Worm (Caenorhabditis elegans) whole organism, young adult: ENCODE measurements around the gene ncs-3.
A peak's percentile ranks its signal among the peaks of the same experiment; 100 is the strongest.

Experiments used
- B0035.1 ChIP-seq: sonication (generic microtip); optimal IDR thresholded peaks from 2 replicates; lab custom pipeline; 2016; ENCODE audit warnings: missing genetic modification characterization, mild to moderate bottlenecking, missing compliant biosample characterization, missing genotype, missing genetic modification reagents
- D2030.7 ChIP-seq: fragments of 200-800 bp; sonication (Bioruptor generic); IDR thresholded peaks from 2 replicates; pipeline ENCODE4 v1.3.6; 2022; ENCODE audit warnings: missing genetic modification reagents, missing genetic modification characterization, missing compliant biosample characterization
- F10E7.11 ChIP-seq: sonication (generic microtip); optimal IDR thresholded peaks from 2 replicates; lab custom pipeline; 2017; ENCODE audit warnings: mild to moderate bottlenecking, missing genetic modification characterization, moderate library complexity, missing compliant biosample characterization
- F22D6.2 ChIP-seq: sonication (generic microtip); optimal IDR thresholded peaks from 2 replicates; lab custom pipeline; 2016; ENCODE audit warnings: mild to moderate bottlenecking, missing genetic modification characterization, missing compliant biosample characterization
- F33H1.4 ChIP-seq: fragments of 200-800 bp; sonication (Bioruptor generic); IDR thresholded peaks from 2 replicates; pipeline ENCODE4 v1.3.6; 2022; ENCODE audit warnings: missing genetic modification reagents, missing genetic modification characterization, missing compliant biosample characterization
- F39B2.1 ChIP-seq: fragments of 200-800 bp; sonication (Bioruptor generic); IDR thresholded peaks from 2 replicates; pipeline ENCODE4 v1.3.6; 2022; ENCODE audit warnings: missing genetic modification reagents, missing genetic modification characterization, missing compliant biosample characterization
- F55B11.4 ChIP-seq: sonication (generic microtip); optimal IDR thresholded peaks from 2 replicates; lab custom pipeline; 2016; ENCODE audit warnings: missing compliant biosample characterization, missing genetic modification characterization, borderline replicate concordance; ENCODE audit not compliant: insufficient read depth
- F57C9.4 ChIP-seq: sonication (generic microtip); optimal IDR thresholded peaks from 2 replicates; lab custom pipeline; 2017; ENCODE audit warnings: mild to moderate bottlenecking, missing genetic modification characterization, missing compliant biosample characterization
- K12H6.12 ChIP-seq: fragments of 200-800 bp; sonication (Bioruptor generic); optimal IDR thresholded peaks from 2 replicates; lab custom pipeline; 2018; ENCODE audit warnings: mild to moderate bottlenecking, missing genetic modification characterization, missing compliant biosample characterization
- Y79H2A.3 ChIP-seq: fragments of 200-800 bp; sonication (Bioruptor generic); conservative IDR thresholded peaks from 2 replicates; pipeline ENCODE4 v1.3.6; 2022; ENCODE audit warnings: missing genetic modification reagents, missing genetic modification characterization, missing compliant biosample characterization
- ZK185.1 ChIP-seq: sonication (generic microtip); optimal IDR thresholded peaks from 2 replicates; lab custom pipeline; 2016; ENCODE audit warnings: mild to moderate bottlenecking, missing genetic modification characterization, missing compliant biosample characterization; ENCODE audit not compliant: poor library complexity, severe bottlenecking
- ama-1 ChIP-seq, 3 experiments: fragments of 150-350 bp in 1 of 3; sonication (generic microtip) in 2 of 3; optimal IDR thresholded peaks; 2 replicates each; lab custom pipeline; 2014 to 2018; ENCODE audit warnings: missing biosample characterization in 2 of 3, missing genetic modification characterization in 2 of 3, missing genetic modification reagents in 2 of 3
- athp-1 ChIP-seq: sonication (generic microtip); optimal IDR thresholded peaks from 2 replicates; lab custom pipeline; 2017; ENCODE audit warnings: mild to moderate bottlenecking, missing genetic modification characterization, missing compliant biosample characterization
- attf-5 ChIP-seq: fragments of 200-800 bp; sonication (Bioruptor generic); optimal IDR thresholded peaks from 2 replicates; lab custom pipeline; 2018; ENCODE audit warnings: mild to moderate bottlenecking, missing genetic modification characterization, missing compliant biosample characterization
- bed-1 ChIP-seq: fragments of 200-800 bp; sonication (Bioruptor generic); IDR thresholded peaks from 2 replicates; pipeline ENCODE4 v1.3.6; 2022; ENCODE audit warnings: missing genetic modification reagents, missing genetic modification characterization, missing compliant biosample characterization
- ceh-100 ChIP-seq: fragments of 200-800 bp; sonication (Bioruptor generic); IDR thresholded peaks from 2 replicates; pipeline ENCODE4 v1.3.6; 2022; ENCODE audit warnings: missing genetic modification reagents, missing genetic modification characterization, missing compliant biosample characterization
- ceh-27 ChIP-seq: fragments of 200-800 bp; sonication (Bioruptor generic); optimal IDR thresholded peaks from 2 replicates; lab custom pipeline; 2018; ENCODE audit warnings: mild to moderate bottlenecking, missing genetic modification characterization, moderate library complexity, missing compliant biosample characterization
- die-1 ChIP-seq: sonication (generic microtip); optimal IDR thresholded peaks from 2 replicates; lab custom pipeline; 2016; ENCODE audit warnings: missing genotype, mild to moderate bottlenecking, missing genetic modification characterization, missing compliant biosample characterization
- dox-1 ChIP-seq: fragments of 200-800 bp; sonication (Bioruptor generic); IDR thresholded peaks from 2 replicates; pipeline ENCODE4 v1.3.6; 2022; ENCODE audit warnings: missing genetic modification reagents, missing genetic modification characterization, missing compliant biosample characterization
- dpl-1 ChIP-seq: fragments of 150-350 bp; optimal IDR thresholded peaks from 2 replicates; lab custom pipeline; 2014; ENCODE audit warnings: missing biosample characterization, missing genetic modification reagents, missing genetic modification characterization
- egl-18 ChIP-seq: fragments of 200-800 bp; sonication (Bioruptor generic); IDR thresholded peaks from 2 replicates; pipeline ENCODE4 v1.3.6; 2022; ENCODE audit warnings: missing genetic modification reagents, missing genetic modification characterization, missing compliant biosample characterization
- egrh-3 ChIP-seq: fragments of 200-800 bp; sonication (Bioruptor generic); IDR thresholded peaks from 2 replicates; pipeline ENCODE4 v1.3.6; 2022; ENCODE audit warnings: missing genetic modification reagents, missing genetic modification characterization, missing compliant biosample characterization
- fkh-3 ChIP-seq: sonication (generic microtip); optimal IDR thresholded peaks from 2 replicates; lab custom pipeline; 2016; ENCODE audit warnings: mild to moderate bottlenecking, missing genetic modification characterization, missing compliant biosample characterization
- gei-17 ChIP-seq: fragments of 200-800 bp; sonication (Bioruptor generic); optimal IDR thresholded peaks from 2 replicates; lab custom pipeline; 2018; ENCODE audit warnings: mild to moderate bottlenecking, missing genetic modification characterization, missing compliant biosample characterization
- hmg-1.2 ChIP-seq: fragments of 200-800 bp; sonication (Bioruptor generic); IDR thresholded peaks from 2 replicates; pipeline ENCODE4 v1.3.6; 2022; ENCODE audit warnings: missing genetic modification reagents, missing genetic modification characterization, missing compliant biosample characterization
- hsf-1 ChIP-seq: fragments of 200-800 bp; sonication (Bioruptor generic); IDR thresholded peaks from 2 replicates; pipeline ENCODE4 v1.3.6; 2022; ENCODE audit warnings: missing genetic modification reagents, missing genetic modification characterization, missing compliant biosample characterization
- lag-1 ChIP-seq: fragments of 200-800 bp; sonication (Bioruptor generic); IDR thresholded peaks from 2 replicates; pipeline ENCODE4 v1.3.6; 2022; ENCODE audit warnings: missing genetic modification reagents, missing genetic modification characterization, missing compliant biosample characterization
- lin-54 ChIP-seq: fragments of 200-800 bp; sonication (Bioruptor generic); optimal IDR thresholded peaks from 2 replicates; lab custom pipeline; 2018; ENCODE audit warnings: mild to moderate bottlenecking, missing genetic modification characterization, missing compliant biosample characterization
- lsy-27 ChIP-seq: sonication (generic microtip); optimal IDR thresholded peaks from 2 replicates; lab custom pipeline; 2017; ENCODE audit warnings: missing genetic modification characterization, mild to moderate bottlenecking, missing compliant biosample characterization, antibody characterized with exemption, missing genotype, borderline replicate concordance; ENCODE audit not compliant: insufficient read depth
- madf-10 ChIP-seq: sonication (generic microtip); optimal IDR thresholded peaks from 2 replicates; lab custom pipeline; 2016; ENCODE audit warnings: mild to moderate bottlenecking, missing genetic modification characterization, missing compliant biosample characterization
- madf-3 ChIP-seq: fragments of 200-800 bp; sonication (Bioruptor generic); IDR thresholded peaks from 2 replicates; pipeline ENCODE4 v1.3.6; 2022; ENCODE audit warnings: missing genetic modification reagents, missing genetic modification characterization, missing compliant biosample characterization
- madf-6 ChIP-seq: fragments of 200-800 bp; sonication (Bioruptor generic); IDR thresholded peaks from 2 replicates; pipeline ENCODE4 v1.3.6; 2022; ENCODE audit warnings: missing genetic modification reagents, missing genetic modification characterization, missing compliant biosample characterization
- mes-4 ChIP-seq: sonication (generic microtip); optimal IDR thresholded peaks from 2 replicates; lab custom pipeline; 2016; ENCODE audit warnings: missing genotype, missing genetic modification characterization, missing compliant biosample characterization
- nfya-1 ChIP-seq: sonication (generic microtip); optimal IDR thresholded peaks from 2 replicates; lab custom pipeline; 2017; ENCODE audit warnings: antibody characterized with exemption, missing compliant biosample characterization, missing genetic modification characterization, borderline replicate concordance; ENCODE audit not compliant: insufficient read depth
- nfya-2 ChIP-seq: fragments of 200-800 bp; sonication (Bioruptor generic); IDR thresholded peaks from 2 replicates; pipeline ENCODE4 v1.3.6; 2022; ENCODE audit warnings: missing genetic modification reagents, missing genetic modification characterization, missing compliant biosample characterization
- nhr-80 ChIP-seq: sonication (generic microtip); optimal IDR thresholded peaks from 2 replicates; lab custom pipeline; 2016; ENCODE audit warnings: missing genetic modification characterization, missing compliant biosample characterization
- pbrm-1 ChIP-seq: fragments of 200-800 bp; sonication (Bioruptor generic); IDR thresholded peaks from 2 replicates; pipeline ENCODE4 v1.3.6; 2022; ENCODE audit warnings: missing genetic modification reagents, missing genetic modification characterization, missing compliant biosample characterization
- rcor-1 ChIP-seq: fragments of 200-800 bp; sonication (Bioruptor generic); IDR thresholded peaks from 2 replicates; pipeline ENCODE4 v1.3.6; 2022; ENCODE audit warnings: missing genetic modification reagents, missing genetic modification characterization, missing compliant biosample characterization
- repo-1 ChIP-seq: sonication (generic microtip); optimal IDR thresholded peaks from 2 replicates; lab custom pipeline; 2017; ENCODE audit warnings: mild to moderate bottlenecking, missing genetic modification characterization, missing compliant biosample characterization
- sdz-38 ChIP-seq: sonication (generic microtip); optimal IDR thresholded peaks from 2 replicates; lab custom pipeline; 2016; ENCODE audit warnings: missing genotype, missing genetic modification characterization, missing compliant biosample characterization
- snpc-1.3 ChIP-seq: sonication (generic microtip); optimal IDR thresholded peaks from 2 replicates; lab custom pipeline; 2017; ENCODE audit warnings: missing genetic modification characterization, mild to moderate bottlenecking, missing compliant biosample characterization, antibody characterized with exemption, moderate library complexity, missing genotype, missing genetic modification reagents; ENCODE audit not compliant: insufficient read depth
- somi-1 ChIP-seq: fragments of 200-800 bp; sonication (Bioruptor generic); optimal IDR thresholded peaks from 2 replicates; lab custom pipeline; 2018; ENCODE audit warnings: mild to moderate bottlenecking, missing genetic modification characterization, missing compliant biosample characterization
- tbp1 ChIP-seq: fragments of 200-800 bp; sonication (Bioruptor generic); optimal IDR thresholded peaks from 2 replicates; lab custom pipeline; 2018; ENCODE audit warnings: mild to moderate bottlenecking, missing genetic modification characterization, missing compliant biosample characterization
- zfh-2 ChIP-seq: fragments of 200-800 bp; sonication (Bioruptor generic); conservative IDR thresholded peaks from 2 replicates; pipeline ENCODE4 v1.3.6; 2022; ENCODE audit warnings: missing genetic modification reagents, missing genetic modification characterization, missing compliant biosample characterization
- zim-3 ChIP-seq: sonication (generic microtip); optimal IDR thresholded peaks from 2 replicates; lab custom pipeline; 2017; ENCODE audit warnings: mild to moderate bottlenecking, missing genetic modification characterization, moderate library complexity, missing compliant biosample characterization
- ztf-22 ChIP-seq: fragments of 200-800 bp; sonication (Bioruptor generic); optimal IDR thresholded peaks from 2 replicates; lab custom pipeline; 2018; ENCODE audit warnings: mild to moderate bottlenecking, missing genetic modification characterization, moderate library complexity, missing compliant biosample characterization
- ztf-26 ChIP-seq: sonication (generic microtip); optimal IDR thresholded peaks from 2 replicates; lab custom pipeline; 2017; ENCODE audit warnings: missing genetic modification characterization, missing compliant biosample characterization

ncs-3 gene

DNA sequence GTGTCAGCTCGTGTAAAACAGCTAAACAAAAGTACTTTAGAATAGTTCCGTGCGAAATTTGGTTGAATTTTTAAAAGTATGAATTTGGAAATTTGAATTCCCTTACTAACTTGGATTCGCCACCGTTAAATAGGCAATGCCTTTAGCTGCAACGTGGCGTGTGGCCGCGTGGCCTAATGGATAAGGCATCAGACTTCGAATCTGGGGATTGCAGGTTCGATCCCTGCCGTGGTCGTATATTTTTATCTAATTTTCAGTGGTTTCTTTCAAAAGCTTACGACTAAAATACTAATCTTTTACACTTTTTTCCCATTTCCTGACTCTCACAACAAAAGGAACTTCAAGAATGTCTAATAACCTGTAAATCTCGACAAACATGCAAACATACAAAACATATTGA lies 35.8 kb downstream of the ncs-3 start (continued):
- TF ChIP-seq D2030.7 (GFP tag; lab: Robert Waterston, UW) (peak; percentile 65), hsf-1 (GFP tag; lab: Robert Waterston, UW) (no peak), F10E7.11 (tag; lab: Kevin White, UChicago) (no peak), ceh-27 (GFP tag; lab: Kevin White, UChicago) (no peak), madf-3 (GFP tag; lab: Robert Waterston, UW) (no peak), nhr-80 (no peak), F57C9.4 (no peak), pbrm-1 (GFP tag; lab: Robert Waterston, UW) (peak; percentile 71), fkh-3 (tag; lab: Kevin White, UChicago) (no peak), zfh-2 (GFP tag; lab: Robert Waterston, UW) (no peak), repo-1 (tag; lab: Kevin White, UChicago) (no peak), egl-18 (GFP tag; lab: Robert Waterston, UW) (no peak), ztf-22 (GFP tag; lab: Kevin White, UChicago) (no peak), nfya-2 (GFP tag; lab: Robert Waterston, UW) (no peak), snpc-1.3 (tag; lab: Kevin White, UChicago) (peak; percentile 32), attf-5 (GFP tag; lab: Kevin White, UChicago) (peak; percentile 7), die-1 (no peak), ZK185.1 (tag; lab: Kevin White, UChicago) (no peak), F33H1.4 (no peak), dox-1 (GFP tag; lab: Robert Waterston, UW) (0 out of 2 replicates have a peak, but pooled peaks have one; percentile 27), zim-3 (tag; lab: Kevin White, UChicago) (no peak), K12H6.12 (tag; lab: Kevin White, UChicago) (peak; percentile 15), mes-4 (tag; lab: Kevin White, UChicago) (no peak), ceh-100 (no peak), athp-1 (tag; lab: Kevin White, UChicago) (no peak), lag-1 (GFP tag; lab: Robert Waterston, UW) (no peak)

DNA sequence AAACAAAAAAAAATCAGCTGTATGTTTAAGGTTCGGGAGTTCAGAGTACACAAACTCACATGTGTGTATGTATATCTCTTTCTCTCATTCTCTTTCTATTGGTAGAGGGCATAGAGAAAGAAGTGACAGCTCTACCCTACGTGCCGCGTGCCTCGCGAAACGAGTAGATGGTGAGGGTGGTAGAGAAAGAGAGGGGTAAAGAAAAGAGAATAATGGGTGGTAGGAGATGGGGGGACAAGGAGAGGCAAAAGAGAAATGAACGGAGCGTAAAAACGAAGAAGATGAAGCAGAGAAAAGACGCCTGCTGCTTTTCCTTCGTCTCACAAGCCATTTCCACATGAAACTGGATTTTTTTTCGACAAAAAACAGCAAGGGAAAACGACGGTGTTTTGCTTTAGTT lies 39.3 kb downstream of the ncs-3 start:
- TF ChIP-seq rcor-1 (peak; percentile 79), ztf-26 (tag; lab: Kevin White, UChicago) (peak; percentile 77), madf-10 (tag; lab: Kevin White, UChicago) (peak; percentile 84), hmg-1.2 (peak; percentile 77), F55B11.4 (tag; lab: Kevin White, UChicago) (no peak), gei-17 (GFP tag; lab: Kevin White, UChicago) (peak; percentile 63), nhr-80 (peak; percentile 95), F39B2.1 (GFP tag; lab: Robert Waterston, UW) (0 out of 2 replicates have a peak, but pooled peaks have one; percentile 26), lin-54 (peak; percentile 46), nfya-1 (tag; lab: Kevin White, UChicago) (no peak), ZK185.1 (tag; lab: Kevin White, UChicago) (peak; percentile 83), madf-6 (no peak; the same call in 1 of the 2 replicates), ama-1 (optimal IDR thresholded peaks at IDR 0.05; lab: Kevin White, UChicago) (no peak), ama-1 (GFP tag; optimal IDR thresholded peaks at IDR 0.05; lab: Kevin White, UChicago) (peak in 1 of 2 experiments; percentile 67), pbrm-1 (GFP tag; lab: Robert Waterston, UW) (peak; percentile 83), sdz-38 (tag; lab: Kevin White, UChicago) (no peak), B0035.1 (tag; lab: Kevin White, UChicago) (peak; percentile 18), Y79H2A.3 (GFP tag; lab: Robert Waterston, UW) (no peak), F22D6.2 (tag; lab: Kevin White, UChicago) (peak; percentile 28), lag-1 (GFP tag; lab: Robert Waterston, UW) (0 out of 2 replicates have a peak, but pooled peaks have one; percentile 68), lsy-27 (tag; lab: Kevin White, UChicago) (no peak), tbp1 (GFP tag; lab: Kevin White, UChicago) (peak; percentile 66), die-1 (peak; percentile 39), bed-1 (GFP tag; lab: Robert Waterston, UW) (no peak), somi-1 (GFP tag; lab: Kevin White, UChicago) (peak; percentile 94), egrh-3 (GFP tag; lab: Robert Waterston, UW) (peak; percentile 51), dpl-1 (GFP tag; lab: Kevin White, UChicago) (no peak)
